Fruit fly (Drosophila melanogaster): ENCODE measurements around the gene Tm2.
A peak's percentile ranks its signal among the peaks of the same experiment; 100 is the strongest.

Tm2 gene

dm6 chr3R:15319912-15320746, 10.1 kb downstream of the Tm2 start, which contains the start of the genes CG6276 and CG44040 (continued):
- no peak for TF ChIP-seq CG5953 (GFP tag; IDR thresholded peaks at IDR 0.05)
- TF ChIP-seq CG32772 (GFP tag; IDR thresholded peaks at IDR 0.05), result peak; percentile 24; the same call in 1 of the 2 replicates
- no peak for TF ChIP-seq Tbp (GFP tag; optimal IDR thresholded peaks at IDR 0.05)
- peak; percentile 46 for TF ChIP-seq CG3995 (GFP tag; optimal IDR thresholded peaks at IDR 0.05)
- TF ChIP-seq twi (tag; optimal IDR thresholded peaks at IDR 0.05), result no peak
- no peak for TF ChIP-seq CG18476 (GFP tag; optimal IDR thresholded peaks at IDR 0.05)
- no peak for TF ChIP-seq cas (GFP tag; IDR thresholded peaks at IDR 0.05)
- peak; percentile 16 for TF ChIP-seq CG15696 (tag; optimal IDR thresholded peaks at IDR 0.05)
- no peak for TF ChIP-seq CG7357 (GFP tag; IDR thresholded peaks at IDR 0.05)
- TF ChIP-seq CG12155 (GFP tag; optimal IDR thresholded peaks at IDR 0.05), result peak; percentile 5

- TF ChIP-seq crc (GFP tag; optimal IDR thresholded peaks at IDR 0.05), result no peak
- TF ChIP-seq MESR4 (GFP tag; optimal IDR thresholded peaks at IDR 0.05), result peak; percentile 87
- TF ChIP-seq CG4617 (GFP tag; optimal IDR thresholded peaks at IDR 0.05; ENCODE audit: borderline replicate concordance), result peak; percentile 82
- TF ChIP-seq E2f2 (GFP tag; IDR thresholded peaks at IDR 0.05), result no peak
- TF ChIP-seq Dll (GFP tag; IDR thresholded peaks at IDR 0.05; ENCODE audit: partially characterized antibody), result 0 out of 4 replicates have a peak, but pooled peaks have one; percentile 25
- peak; percentile 50 for TF ChIP-seq pzg (GFP tag; optimal IDR thresholded peaks at IDR 0.05)
- peak; percentile 81 for TF ChIP-seq gfzf (GFP tag; optimal IDR thresholded peaks at IDR 0.05)
- TF ChIP-seq kni (GFP tag; optimal IDR thresholded peaks at IDR 0.05), result no peak
- no peak for TF ChIP-seq CG6175 (GFP tag; IDR thresholded peaks at IDR 0.05)
- TF ChIP-seq CG42726 (GFP tag; IDR thresholded peaks at IDR 0.05; ENCODE audit: partially characterized antibody), result no peak
- TF ChIP-seq HmgZ (tag; optimal IDR thresholded peaks at IDR 0.05), result no peak
- TF ChIP-seq slou (GFP tag; optimal IDR thresholded peaks at IDR 0.05), result no peak
- 0 out of 2 replicates have a peak, but pooled peaks have one; percentile 7 for TF ChIP-seq bbx (GFP tag; IDR thresholded peaks at IDR 0.05; ENCODE audit: partially characterized antibody)
- peak; percentile 40 for TF ChIP-seq CG9797 (GFP tag; optimal IDR thresholded peaks at IDR 0.05)
- TF ChIP-seq MBD-R2 (GFP tag; IDR thresholded peaks at IDR 0.05), result peak; percentile 48
- TF ChIP-seq CG17186 (GFP tag; optimal IDR thresholded peaks at IDR 0.05), result peak; percentile 55
- TF ChIP-seq Hmx (GFP tag; optimal IDR thresholded peaks at IDR 0.05), result no peak
- no peak for TF ChIP-seq ewg (GFP tag; optimal IDR thresholded peaks at IDR 0.05)
- TF ChIP-seq exex (tag; optimal IDR thresholded peaks at IDR 0.05), result no peak
- no peak for TF ChIP-seq Dp (GFP tag; optimal IDR thresholded peaks at IDR 0.05)
- TF ChIP-seq Sin3A (optimal IDR thresholded peaks at IDR 0.05), result peak; percentile 0
- TF ChIP-seq Jarid2 (GFP tag; optimal IDR thresholded peaks at IDR 0.05), result no peak
- TF ChIP-seq CG15601 (tag; optimal IDR thresholded peaks at IDR 0.05), result no peak
- TF ChIP-seq CG1603 (tag; optimal IDR thresholded peaks at IDR 0.05), result no peak
- TF ChIP-seq CG2202 (tag; optimal IDR thresholded peaks at IDR 0.05), result no peak
- peak; percentile 11 for TF ChIP-seq Med (GFP tag)
- no peak for TF ChIP-seq CG13624 (GFP tag; optimal IDR thresholded peaks at IDR 0.05)
- TF ChIP-seq CG31441 (GFP tag; IDR thresholded peaks at IDR 0.05), result no peak
These were observed 10.7 kb downstream of the Tm2 start, which contains the start of gene ear for dm6 chr3R:15320747-15321085. TSS of gene ear (plus strand) at chr3R:15320756.
